Fruit fly (Drosophila melanogaster): ENCODE data around the gene Pten.

The Pten gene

DNA sequence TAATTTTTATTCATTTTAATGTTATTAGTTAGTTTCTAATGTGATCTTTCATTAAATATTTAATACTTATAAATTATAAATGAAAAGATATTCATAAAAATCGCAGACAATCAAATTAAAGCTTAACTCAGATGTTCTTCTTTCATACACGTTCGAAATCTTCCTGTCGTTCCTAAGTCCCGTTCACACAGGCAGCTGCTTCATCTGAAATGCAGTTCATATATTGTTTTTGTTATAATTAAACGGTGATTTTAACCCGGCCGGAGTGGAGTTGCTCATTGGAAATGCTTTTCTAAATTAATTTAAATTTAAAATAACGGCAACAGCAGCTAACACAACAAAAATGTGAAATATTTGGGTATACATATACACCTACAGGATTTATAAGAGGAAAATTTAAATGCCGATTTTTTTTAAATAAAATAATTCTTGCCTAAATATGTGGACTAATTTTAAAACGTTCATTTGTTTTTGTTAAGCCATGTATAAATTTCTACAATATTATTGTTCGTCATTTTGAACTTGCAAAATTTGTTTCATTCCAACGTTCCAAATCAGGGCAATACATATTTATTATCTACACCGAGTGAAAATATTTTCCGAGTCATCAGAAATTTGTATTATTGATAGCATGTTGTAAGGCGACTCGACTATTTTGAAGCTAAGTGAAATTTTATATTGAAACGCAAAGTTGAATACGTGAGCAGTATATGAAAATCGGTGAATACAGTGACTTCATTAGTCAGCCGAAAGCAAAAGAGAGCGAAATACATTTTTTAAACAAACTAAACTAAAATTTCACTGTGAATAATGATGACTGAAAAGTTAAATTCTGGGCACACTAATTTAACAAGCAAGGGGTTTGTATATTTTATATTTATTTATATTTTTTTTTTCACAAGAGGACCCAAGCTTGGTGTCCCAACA is 21.9 kb downstream of the Pten start, which contains the start of gene me31B (continued):
- TF ChIP-seq tll (GFP tag; optimal IDR thresholded peaks at IDR 0.05) = no peak
- no peak for TF ChIP-seq HLH4C (GFP tag; IDR thresholded peaks at IDR 0.05; ENCODE audit: partially characterized antibody)
- TF ChIP-seq CG12391 (tag; optimal IDR thresholded peaks at IDR 0.05) = no peak
- no peak for TF ChIP-seq usp (GFP tag; optimal IDR thresholded peaks at IDR 0.05)
- no peak for TF ChIP-seq CG14050 (GFP tag; IDR thresholded peaks at IDR 0.05)
- peak; percentile 88 for TF ChIP-seq ssp (GFP tag; IDR thresholded peaks at IDR 0.05)
- peak; percentile 60 for TF ChIP-seq phol (tag; optimal IDR thresholded peaks at IDR 0.05)
- TF ChIP-seq shn (GFP tag; optimal IDR thresholded peaks at IDR 0.05) = no peak
- TF ChIP-seq D19A (tag; optimal IDR thresholded peaks at IDR 0.05) = no peak
- TF ChIP-seq dmrt11E (tag; optimal IDR thresholded peaks at IDR 0.05) = peak; percentile 14
- no peak for TF ChIP-seq Vsx1 (GFP tag; optimal IDR thresholded peaks at IDR 0.05)
- no peak for TF ChIP-seq Nf-YA (GFP tag; IDR thresholded peaks at IDR 0.05)
- no peak for TF ChIP-seq Blimp-1 (GFP tag; optimal IDR thresholded peaks at IDR 0.05)
- TF ChIP-seq emc (GFP tag; optimal IDR thresholded peaks at IDR 0.05) = no peak
- peak; percentile 15 for TF ChIP-seq sd (tag; optimal IDR thresholded peaks at IDR 0.05)
- no peak for TF ChIP-seq knrl (GFP tag; IDR thresholded peaks at IDR 0.05; ENCODE audit: partially characterized antibody)
- TF ChIP-seq gfzf (GFP tag; optimal IDR thresholded peaks at IDR 0.05) = peak; percentile 40
- no peak for TF ChIP-seq CG10654 (GFP tag; optimal IDR thresholded peaks at IDR 0.05)
- no peak for TF ChIP-seq CG33213 (GFP tag; optimal IDR thresholded peaks at IDR 0.05)
- TF ChIP-seq CG1647 (GFP tag; optimal IDR thresholded peaks at IDR 0.05) = no peak
- no peak for TF ChIP-seq nerfin-1 (tag; optimal IDR thresholded peaks at IDR 0.05)
- TF ChIP-seq Sry-δ (GFP tag; optimal IDR thresholded peaks at IDR 0.05) = peak; percentile 1
- TF ChIP-seq CG7963 (GFP tag; IDR thresholded peaks at IDR 0.05; ENCODE audit: partially characterized antibody) = no peak
- TF ChIP-seq NC2β (GFP tag; optimal IDR thresholded peaks at IDR 0.05) = no peak
- no peak for TF ChIP-seq CG4424 (GFP tag; optimal IDR thresholded peaks at IDR 0.05)
- no peak for TF ChIP-seq pita (GFP tag; optimal IDR thresholded peaks at IDR 0.05)
- TF ChIP-seq onecut (GFP tag; IDR thresholded peaks at IDR 0.05) = no peak
- TF ChIP-seq zfh1 (GFP tag; IDR thresholded peaks at IDR 0.05) = no peak
- TF ChIP-seq ranshi (GFP tag; IDR thresholded peaks at IDR 0.05) = no peak
- TF ChIP-seq CG16813 (GFP tag; IDR thresholded peaks at IDR 0.05; ENCODE audit: partially characterized antibody) = no peak
- no peak for TF ChIP-seq yki (optimal IDR thresholded peaks at IDR 0.05)
- TF ChIP-seq kay (GFP tag; optimal IDR thresholded peaks at IDR 0.05) = no peak
- TF ChIP-seq ab (GFP tag; optimal IDR thresholded peaks at IDR 0.05) = no peak
- TF ChIP-seq MBD-R2 (GFP tag; IDR thresholded peaks at IDR 0.05) = 0 out of 2 replicates have a peak, but pooled peaks have one; percentile 12
- TF ChIP-seq Atf6 (GFP tag; IDR thresholded peaks at IDR 0.05) = no peak
- TF ChIP-seq CG17385 (GFP tag; optimal IDR thresholded peaks at IDR 0.05) = no peak
- TF ChIP-seq MESR4 (GFP tag; optimal IDR thresholded peaks at IDR 0.05) = peak; percentile 74
- no peak for TF ChIP-seq tup (GFP tag; optimal IDR thresholded peaks at IDR 0.05)
- peak; percentile 14 for TF ChIP-seq twi (tag; optimal IDR thresholded peaks at IDR 0.05)
- TF ChIP-seq CG1233 (GFP tag; optimal IDR thresholded peaks at IDR 0.05) = peak; percentile 17
- no peak for TF ChIP-seq E2f2 (GFP tag; IDR thresholded peaks at IDR 0.05)
- TF ChIP-seq CG16863 (GFP tag; optimal IDR thresholded peaks at IDR 0.05) = no peak
- TF ChIP-seq seq (GFP tag; IDR thresholded peaks at IDR 0.05) = no peak
- TF ChIP-seq danr (GFP tag; IDR thresholded peaks at IDR 0.05) = no peak
- no peak for TF ChIP-seq Hsf (GFP tag; optimal IDR thresholded peaks at IDR 0.05)
- no peak for TF ChIP-seq jigr1 (GFP tag; IDR thresholded peaks at IDR 0.05)
- no peak for TF ChIP-seq CG8290 (GFP tag; optimal IDR thresholded peaks at IDR 0.05)
- peak in 1 of 2 experiments; percentile 41 for TF ChIP-seq CG8290 (tag; optimal IDR thresholded peaks at IDR 0.05)
- peak; percentile 3 for TF ChIP-seq CG8359 (GFP tag; optimal IDR thresholded peaks at IDR 0.05; ENCODE audit: borderline replicate concordance)
- peak; percentile 36 for TF ChIP-seq Ssrp (tag; optimal IDR thresholded peaks at IDR 0.05)
